Fruit fly (Drosophila melanogaster): ENCODE results near the gene CG5854.

The CG5854 gene

dm6 chr3R:23933684-23934575 lies at the start of gene CG5854:
CG5854 (plus strand) TSS chr3R:23933912.
- no peak for TF ChIP-seq Myc (optimal IDR thresholded peaks at IDR 0.05)
- TF ChIP-seq h (optimal IDR thresholded peaks at IDR 0.05), result no peak
- no peak for TF ChIP-seq ttk (optimal IDR thresholded peaks at IDR 0.05)
- TF ChIP-seq Sin3A (optimal IDR thresholded peaks at IDR 0.05), result no peak
- TF ChIP-seq insv (optimal IDR thresholded peaks at IDR 0.05), result no peak
- no peak for TF ChIP-seq psq (optimal IDR thresholded peaks at IDR 0.05)

DNA sequence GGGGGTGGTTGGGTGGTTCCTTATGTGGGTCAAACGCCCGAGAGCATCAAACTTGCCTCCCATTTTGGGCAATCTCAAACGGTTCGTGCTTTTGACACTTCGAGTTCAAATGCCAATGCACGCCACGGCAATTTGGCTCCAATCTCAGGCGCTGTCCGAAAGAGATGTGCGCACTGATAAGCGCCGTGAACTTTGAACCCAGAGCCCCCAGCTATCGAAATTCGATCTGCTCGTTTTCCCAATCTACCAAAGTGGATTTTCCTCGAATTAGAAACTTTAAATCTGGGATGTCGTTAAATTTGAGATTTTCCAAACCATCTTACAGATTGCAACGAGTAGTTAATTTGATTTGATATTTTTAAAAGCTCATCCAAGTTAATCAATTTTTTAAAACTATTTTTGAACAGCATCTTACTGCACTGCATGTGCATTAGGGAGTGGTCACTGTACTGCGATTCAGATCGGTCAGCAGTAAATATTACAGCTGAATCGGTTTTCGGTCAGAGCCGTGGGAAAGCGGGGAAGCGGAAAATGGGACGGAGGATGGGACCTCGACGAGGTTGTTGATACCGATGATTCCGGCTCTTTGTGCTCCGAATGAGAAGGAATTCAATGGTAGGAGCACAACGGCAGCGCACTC lies 49.5 kb upstream of the CG5854 start:
- no peak for TF ChIP-seq Sin3A (optimal IDR thresholded peaks at IDR 0.05)
- no peak for TF ChIP-seq psq (optimal IDR thresholded peaks at IDR 0.05)
- no peak for TF ChIP-seq h (optimal IDR thresholded peaks at IDR 0.05)
- TF ChIP-seq insv (optimal IDR thresholded peaks at IDR 0.05), result no peak
- no peak for TF ChIP-seq Myc (optimal IDR thresholded peaks at IDR 0.05)
- no peak for TF ChIP-seq ttk (optimal IDR thresholded peaks at IDR 0.05)

DNA sequence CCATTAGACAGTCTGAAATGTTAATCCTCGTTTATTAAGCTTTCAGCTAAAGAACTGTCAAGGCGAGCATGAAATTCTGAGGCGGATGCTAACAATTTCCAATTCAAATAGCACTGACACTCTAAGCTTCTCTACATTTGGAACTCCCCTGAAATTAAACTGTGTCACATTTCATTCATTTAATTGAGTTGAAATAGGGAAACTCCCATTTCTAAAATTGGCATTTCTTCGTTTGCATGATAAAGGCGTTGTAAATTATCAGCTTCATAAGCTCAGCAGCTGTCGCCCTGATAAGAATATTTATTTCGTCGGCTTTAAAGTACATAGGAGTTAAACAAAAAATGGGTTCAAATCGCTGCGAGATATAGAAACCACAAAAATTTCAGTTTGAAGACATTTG lies 48.5 kb upstream of the CG5854 start:
- TF ChIP-seq Sin3A (optimal IDR thresholded peaks at IDR 0.05) (no peak), Myc (optimal IDR thresholded peaks at IDR 0.05) (no peak), insv (optimal IDR thresholded peaks at IDR 0.05) (no peak), psq (optimal IDR thresholded peaks at IDR 0.05) (no peak), ttk (optimal IDR thresholded peaks at IDR 0.05) (no peak), h (optimal IDR thresholded peaks at IDR 0.05) (no peak)

dm6 chr3R:23885660-23886059 lies 48.1 kb upstream of the CG5854 start:
- no peak for TF ChIP-seq Myc (optimal IDR thresholded peaks at IDR 0.05)
- TF ChIP-seq insv (optimal IDR thresholded peaks at IDR 0.05), result no peak
- TF ChIP-seq h (optimal IDR thresholded peaks at IDR 0.05), result no peak
- no peak for TF ChIP-seq psq (optimal IDR thresholded peaks at IDR 0.05)
- no peak for TF ChIP-seq ttk (optimal IDR thresholded peaks at IDR 0.05)
- TF ChIP-seq Sin3A (optimal IDR thresholded peaks at IDR 0.05), result no peak

DNA sequence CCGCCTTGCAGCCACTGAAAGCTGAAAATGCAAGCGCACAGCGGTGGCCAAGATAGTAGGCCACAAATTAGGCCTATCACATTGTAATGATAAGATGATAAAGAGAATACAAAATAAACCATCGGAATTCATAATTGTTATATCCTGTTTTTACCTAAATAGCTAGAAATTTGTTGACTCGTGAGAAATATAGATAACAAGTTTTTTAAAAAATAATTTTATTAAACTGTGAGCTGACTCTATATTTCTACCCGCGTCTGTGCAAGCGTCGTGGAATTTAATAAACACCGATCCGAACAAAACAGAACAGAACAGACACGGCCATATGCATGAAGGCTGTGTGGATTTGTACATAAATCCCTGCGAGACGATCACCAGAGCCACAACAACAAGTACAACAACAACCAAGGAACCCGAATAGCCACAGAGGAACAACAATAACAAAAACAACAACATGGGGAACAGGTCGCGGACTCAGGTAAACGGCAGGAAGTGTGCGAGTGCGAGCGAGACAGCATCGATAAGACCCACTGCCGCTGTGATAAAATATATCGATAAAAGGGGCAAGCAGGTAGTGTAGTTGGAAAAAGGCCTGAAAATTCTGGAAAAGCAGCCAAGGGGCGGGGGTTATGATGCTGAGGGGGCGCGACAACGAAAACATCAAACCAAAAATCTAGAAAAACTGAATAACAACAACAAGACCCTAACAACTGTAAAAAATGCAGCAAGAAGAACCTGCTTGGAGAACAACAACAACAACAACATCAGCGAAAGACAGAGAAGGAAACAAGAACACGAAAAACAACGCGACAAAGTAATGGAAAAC lies 47.2 kb upstream of the CG5854 start:
- TF ChIP-seq Myc (optimal IDR thresholded peaks at IDR 0.05), result no peak
- TF ChIP-seq insv (optimal IDR thresholded peaks at IDR 0.05), result no peak
- TF ChIP-seq h (optimal IDR thresholded peaks at IDR 0.05), result no peak
- no peak for TF ChIP-seq ttk (optimal IDR thresholded peaks at IDR 0.05)
- TF ChIP-seq Sin3A (optimal IDR thresholded peaks at IDR 0.05), result no peak
- TF ChIP-seq psq (optimal IDR thresholded peaks at IDR 0.05), result no peak

- no peak for TF ChIP-seq psq (optimal IDR thresholded peaks at IDR 0.05)
Measured at dm6 chr3R:23887096-23887421, 46.7 kb upstream of the CG5854 start.

DNA sequence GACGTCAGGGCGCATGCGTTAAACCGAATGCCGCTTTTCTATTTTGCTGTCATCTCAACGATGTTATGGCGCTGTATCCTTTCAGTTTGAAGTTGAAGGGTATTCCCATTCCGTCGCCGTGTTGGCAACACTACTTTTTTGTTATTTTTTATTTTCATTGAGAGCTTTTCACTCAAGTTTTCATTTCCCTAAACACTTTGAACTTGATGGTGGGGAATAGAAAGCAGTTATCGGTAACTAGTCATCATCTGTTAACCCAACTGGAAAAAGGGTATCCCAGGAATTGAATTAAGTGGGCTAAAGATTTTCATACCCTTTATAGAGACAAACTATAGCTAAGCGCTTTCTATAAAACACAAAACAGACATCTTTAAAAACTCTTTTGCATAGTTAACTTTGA lies 46.1 kb upstream of the CG5854 start:
- TF ChIP-seq Myc (optimal IDR thresholded peaks at IDR 0.05) (no peak), Sin3A (optimal IDR thresholded peaks at IDR 0.05) (no peak), psq (optimal IDR thresholded peaks at IDR 0.05) (no peak)

dm6 chr3R:23888273-23889220 lies 45.2 kb upstream of the CG5854 start:
- TF ChIP-seq insv (optimal IDR thresholded peaks at IDR 0.05), result no peak

dm6 chr3R:23889922-23890321 lies 43.8 kb upstream of the CG5854 start, which contains the start of gene Pli:
Pli (minus strand) TSS chr3R:23890052.
- TF ChIP-seq Myc (optimal IDR thresholded peaks at IDR 0.05) (no peak), Sin3A (optimal IDR thresholded peaks at IDR 0.05) (no peak), ttk (optimal IDR thresholded peaks at IDR 0.05) (no peak), h (optimal IDR thresholded peaks at IDR 0.05) (no peak), insv (optimal IDR thresholded peaks at IDR 0.05) (no peak), psq (optimal IDR thresholded peaks at IDR 0.05) (no peak)

DNA sequence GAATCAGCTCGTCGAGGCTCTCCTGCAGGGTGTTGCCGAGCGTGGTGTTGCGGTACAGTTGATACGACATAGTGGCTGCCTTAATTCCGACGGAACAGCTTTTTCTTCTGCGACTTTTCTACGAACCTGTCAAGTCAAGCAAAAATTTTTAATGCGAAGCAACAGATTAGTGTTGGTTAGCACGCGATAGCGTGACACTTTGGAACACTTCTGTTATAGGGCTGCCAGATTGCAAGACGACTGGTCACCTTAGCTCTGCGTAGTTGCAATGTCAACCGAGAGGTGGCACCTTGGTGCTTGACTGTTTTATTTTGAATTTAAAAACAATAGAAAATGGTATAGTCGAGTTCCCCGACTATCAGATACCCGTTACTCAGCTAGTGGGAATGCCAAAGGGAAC lies 42.8 kb upstream of the CG5854 start, which contains the start of gene TfIIA-S:
TfIIA-S (minus strand) TSS at position 175 of the 400 bp plus-strand sequence.
- TF ChIP-seq ttk (optimal IDR thresholded peaks at IDR 0.05), result no peak
- TF ChIP-seq Sin3A (optimal IDR thresholded peaks at IDR 0.05), result no peak
- TF ChIP-seq insv (optimal IDR thresholded peaks at IDR 0.05), result no peak
- no peak for TF ChIP-seq Myc (optimal IDR thresholded peaks at IDR 0.05)
- no peak for TF ChIP-seq psq (optimal IDR thresholded peaks at IDR 0.05)
- TF ChIP-seq h (optimal IDR thresholded peaks at IDR 0.05), result no peak

DNA sequence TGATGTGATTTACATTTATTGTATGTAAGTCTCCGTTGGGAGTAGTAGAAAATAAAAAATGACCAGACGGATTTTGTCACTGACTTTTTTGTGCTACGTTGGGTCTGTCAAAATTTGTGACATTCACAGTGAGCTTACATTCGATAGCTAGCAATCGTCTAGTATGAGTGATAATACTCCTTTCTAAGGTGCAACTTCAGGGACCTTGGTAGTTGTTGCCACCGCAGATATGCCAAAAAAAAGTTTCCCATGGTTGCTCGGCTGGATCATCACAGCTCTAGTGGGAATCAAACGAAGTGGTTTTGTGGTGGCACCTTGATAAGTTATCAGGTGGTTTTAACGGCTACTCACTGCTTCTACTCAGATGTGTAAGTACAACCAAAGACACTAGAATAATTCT lies 40.3 kb upstream of the CG5854 start, which contains the start of gene tbrd-1:
tbrd-1 (minus strand) TSS at position 101 of the 400 bp plus-strand sequence.
- TF ChIP-seq h (optimal IDR thresholded peaks at IDR 0.05), result no peak
- TF ChIP-seq psq (optimal IDR thresholded peaks at IDR 0.05), result no peak
- TF ChIP-seq ttk (optimal IDR thresholded peaks at IDR 0.05), result no peak
- no peak for TF ChIP-seq Myc (optimal IDR thresholded peaks at IDR 0.05)
- TF ChIP-seq insv (optimal IDR thresholded peaks at IDR 0.05), result no peak
- no peak for TF ChIP-seq Sin3A (optimal IDR thresholded peaks at IDR 0.05)

All from Kc167 (cell line).